Fruit fly (Drosophila melanogaster) whole organism, prepupa: Measurements from ENCODE around the gene Atg18a.

Source experiments
- CG31627 ChIP-seq: fragments of 200-800 bp; sonication (Bioruptor generic); optimal IDR thresholded peaks from 3 replicates; lab custom pipeline; 2016; ENCODE audit warnings: missing biosample characterization, missing genetic modification characterization
- CG3919 ChIP-seq: fragments of 200-800 bp; sonication (Bioruptor generic); optimal IDR thresholded peaks from 3 replicates; lab custom pipeline; 2016; ENCODE audit warnings: missing biosample characterization, missing genetic modification characterization
- CG6163 ChIP-seq: fragments of 200-800 bp; sonication (Bioruptor generic); IDR thresholded peaks from 3 replicates; pipeline ENCODE4 v1.3.6; 2022; ENCODE audit warnings: missing biosample characterization, missing genetic modification characterization
- CG6808 ChIP-seq: fragments of 200-800 bp; sonication (Bioruptor generic); optimal IDR thresholded peaks from 3 replicates; lab custom pipeline; 2017; ENCODE audit warnings: missing biosample characterization, missing genetic modification characterization, mild to moderate bottlenecking, moderate library complexity, missing genetic modification reagents
- CG6854 ChIP-seq: fragments of 200-800 bp; sonication (Bioruptor generic); optimal IDR thresholded peaks from 2 replicates; lab custom pipeline; 2017; ENCODE audit warnings: missing biosample characterization, mild to moderate bottlenecking, missing genetic modification characterization
- Eip93F ChIP-seq: fragments of 200-800 bp; sonication (Bioruptor generic); optimal IDR thresholded peaks from 2 replicates; lab custom pipeline; 2016; ENCODE audit warnings: missing biosample characterization, mild to moderate bottlenecking, missing genetic modification characterization
- Hr38 ChIP-seq: sonication (Bioruptor generic); optimal IDR thresholded peaks from 2 replicates; lab custom pipeline; 2016; ENCODE audit warnings: missing biosample characterization, missing genetic modification characterization
- Lpt ChIP-seq: fragments of 200-800 bp; sonication (Bioruptor generic); optimal IDR thresholded peaks from 3 replicates; lab custom pipeline; 2016; ENCODE audit warnings: missing biosample characterization, missing genetic modification characterization
- OdsH ChIP-seq: fragments of 200-800 bp; sonication (Bioruptor generic); optimal IDR thresholded peaks from 3 replicates; lab custom pipeline; 2016; ENCODE audit warnings: missing biosample characterization, missing genetic modification characterization
- Smox ChIP-seq: fragments of 200-800 bp; sonication (Bioruptor generic); optimal IDR thresholded peaks from 3 replicates; lab custom pipeline; 2016; ENCODE audit warnings: missing biosample characterization, missing genetic modification characterization
- esn ChIP-seq: fragments of 200-800 bp; sonication (Bioruptor generic); optimal IDR thresholded peaks from 2 replicates; lab custom pipeline; 2016; ENCODE audit warnings: missing biosample characterization, mild to moderate bottlenecking, missing genetic modification characterization, moderate library complexity

dm6 chr3L:8153206-8153996 is 33.3 kb upstream of the Atg18a start:
- TF ChIP-seq Eip93F (GFP tag; lab: Kevin White, UChicago) = no peak
- peak; percentile 91 for TF ChIP-seq Lpt
- TF ChIP-seq Hr38 (GFP tag; lab: Kevin White, UChicago) = peak; percentile 63
- peak; percentile 46 for TF ChIP-seq CG31627 (GFP tag; lab: Kevin White, UChicago)
- peak; percentile 29 for TF ChIP-seq Smox (GFP tag; lab: Kevin White, UChicago)
- TF ChIP-seq esn = peak; percentile 46
- peak; percentile 47 for TF ChIP-seq CG6808 (GFP tag; lab: Kevin White, UChicago)
- peak; percentile 94 for TF ChIP-seq CG6163
- no peak for TF ChIP-seq CG6854 (GFP tag; lab: Kevin White, UChicago)
- peak; percentile 90 for TF ChIP-seq OdsH
- TF ChIP-seq CG3919 (GFP tag; lab: Kevin White, UChicago) = peak; percentile 89
